Worm (Caenorhabditis elegans) whole organism, L4/young adult: ENCODE results near the gene K05F6.10.

Experiments used
- W03F9.2 ChIP-seq: fragments of 150-350 bp; optimal IDR thresholded peaks from 2 replicates; lab custom pipeline; 2014; ENCODE audit warnings: missing biosample characterization, missing genetic modification characterization
- dao-5 ChIP-seq: sonication (generic microtip); optimal IDR thresholded peaks from 2 replicates; lab custom pipeline; 2016; ENCODE audit warnings: missing genotype, missing genetic modification characterization, moderate library complexity, missing compliant biosample characterization
- him-1 ChIP-seq: sonication (generic microtip); optimal IDR thresholded peaks from 2 replicates; lab custom pipeline; 2016; ENCODE audit warnings: missing genotype, missing genetic modification reagents, missing genetic modification characterization, missing compliant biosample characterization

DNA sequence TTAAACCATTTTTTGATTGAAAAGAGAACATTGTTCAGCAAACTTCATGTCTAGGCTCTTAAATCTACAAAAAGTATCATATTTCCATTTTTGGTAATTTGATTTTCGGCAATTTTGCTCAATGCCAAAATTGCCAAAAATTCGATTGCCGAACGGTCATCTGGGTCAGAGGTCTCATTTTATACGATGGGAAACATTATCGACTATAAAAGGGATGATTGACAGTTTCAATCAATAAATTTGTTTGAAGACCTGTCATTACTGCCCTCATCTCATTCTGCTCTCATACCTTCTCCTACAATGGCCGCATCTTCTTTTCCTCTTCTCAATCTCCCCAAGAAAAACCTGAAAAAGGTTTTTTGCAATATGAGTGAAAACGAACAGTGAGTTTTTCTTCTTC, 14.1 kb downstream of the K05F6.10 start, which contains the start of gene K05F6.14:
- TF ChIP-seq him-1 (tag; lab: Kevin White, UChicago) (no peak), W03F9.2 (tag; lab: Kevin White, UChicago) (no peak), dao-5 (no peak)
